Worm (Caenorhabditis elegans) whole organism, late embryonic: ENCODE data around the gene srd-67.

Source experiments
- elt-2 ChIP-seq: sonication (generic microtip); optimal IDR thresholded peaks from 2 replicates; lab custom pipeline; 2016; ENCODE audit warnings: missing genetic modification reagents, missing genetic modification characterization, missing compliant biosample characterization
- fkh-10 ChIP-seq: fragments of 150-350 bp; optimal IDR thresholded peaks from 2 replicates; lab custom pipeline; 2014; ENCODE audit warnings: missing biosample characterization, missing genetic modification reagents, missing genetic modification characterization
- pha-2 ChIP-seq: sonication (generic microtip); optimal IDR thresholded peaks from 2 replicates; lab custom pipeline; 2017; ENCODE audit warnings: mild to moderate bottlenecking, missing genetic modification characterization, missing compliant biosample characterization

DNA sequence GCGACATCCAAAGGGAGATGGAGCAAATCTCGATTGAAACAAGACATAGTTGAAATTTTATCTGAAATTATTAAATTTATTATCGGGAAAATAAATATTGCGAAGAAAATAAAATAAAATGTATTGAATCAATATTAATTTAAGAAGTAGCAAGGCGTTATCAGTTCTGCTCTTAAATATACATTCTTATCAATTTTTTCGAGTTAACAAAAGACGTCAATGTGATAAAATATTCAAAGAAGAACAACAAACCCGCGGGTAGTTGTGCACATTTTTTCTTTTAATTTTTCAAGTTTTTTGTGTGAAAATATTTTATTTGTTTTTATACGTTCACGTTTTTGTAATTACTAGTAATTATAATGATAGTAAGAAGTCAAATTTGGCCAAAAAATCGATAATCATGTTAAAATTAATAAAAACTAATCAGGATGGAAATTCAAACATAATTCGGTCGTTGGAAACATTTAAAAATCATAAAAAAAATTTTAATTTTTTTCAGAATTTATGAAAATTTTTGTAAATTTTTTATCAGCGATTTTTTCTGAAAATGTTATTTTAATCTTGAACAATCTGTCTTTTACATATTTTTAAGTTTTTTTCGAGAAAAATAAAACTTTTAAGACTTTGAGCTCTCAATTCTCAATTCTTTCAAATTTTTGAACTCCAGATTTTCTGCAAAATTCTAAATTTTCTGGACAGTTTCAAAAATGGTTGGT, 20.5 kb upstream of the srd-67 start, which contains the start of gene fbxa-9:
- TF ChIP-seq pha-2 (tag; lab: Kevin White, UChicago) (no peak), fkh-10 (GFP tag; lab: Kevin White, UChicago) (no peak), elt-2 (tag; lab: Kevin White, UChicago) (peak; percentile 79)
